Fruit fly (Drosophila melanogaster) whole organism, adult: ENCODE data around the gene CG14352.

Experiments used
- CG14711 ChIP-seq: fragments of 200-800 bp; sonication (Bioruptor generic); optimal IDR thresholded peaks from 2 replicates; lab custom pipeline; 2018; ENCODE audit warnings: missing biosample characterization, mild to moderate bottlenecking, missing genetic modification characterization, moderate library complexity
- CG33017 ChIP-seq: fragments of 200-800 bp; sonication (Bioruptor generic); optimal IDR thresholded peaks from 2 replicates; lab custom pipeline; 2018; ENCODE audit warnings: missing biosample characterization, mild to moderate bottlenecking, missing genetic modification characterization, moderate library complexity
- CG5204 ChIP-seq: fragments of 200-800 bp; sonication (Bioruptor generic); optimal IDR thresholded peaks from 2 replicates; lab custom pipeline; 2016; ENCODE audit warnings: missing biosample characterization, missing genetic modification characterization
- CG7045 ChIP-seq: fragments of 200-800 bp; sonication (Bioruptor generic); optimal IDR thresholded peaks from 2 replicates; lab custom pipeline; 2017; ENCODE audit warnings: missing biosample characterization, mild to moderate bottlenecking, missing genetic modification characterization
- Clk ChIP-seq: fragments of 200-800 bp; sonication (Bioruptor generic); optimal IDR thresholded peaks from 2 replicates; lab custom pipeline; 2017; ENCODE audit warnings: missing biosample characterization, missing genetic modification characterization
- Hr96 ChIP-seq: fragments of 200-800 bp; sonication (Bioruptor generic); optimal IDR thresholded peaks from 2 replicates; lab custom pipeline; 2016; ENCODE audit warnings: missing biosample characterization, missing genetic modification characterization
- bab1 ChIP-seq: fragments of 200-800 bp; sonication (Bioruptor generic); optimal IDR thresholded peaks from 3 replicates; lab custom pipeline; 2019; ENCODE audit warnings: missing biosample characterization, mild to moderate bottlenecking, missing genetic modification characterization, moderate library complexity
- cic ChIP-seq: fragments of 200-800 bp; sonication (Bioruptor generic); optimal IDR thresholded peaks from 2 replicates; lab custom pipeline; 2017; ENCODE audit warnings: missing biosample characterization, mild to moderate bottlenecking, missing genetic modification characterization, moderate library complexity
- ovo ChIP-seq: fragments of 200-800 bp; sonication (Bioruptor generic); optimal IDR thresholded peaks from 2 replicates; lab custom pipeline; 2016; ENCODE audit warnings: missing biosample characterization, missing genetic modification characterization
- tj ChIP-seq: fragments of 200-800 bp; sonication (Bioruptor generic); optimal IDR thresholded peaks from 3 replicates; lab custom pipeline; 2017; ENCODE audit warnings: missing biosample characterization, mild to moderate bottlenecking, missing genetic modification characterization, moderate library complexity
- toe ChIP-seq: fragments of 200-800 bp; sonication (Bioruptor generic); optimal IDR thresholded peaks from 2 replicates; lab custom pipeline; 2016; ENCODE audit warnings: missing biosample characterization, missing genetic modification characterization

dm6 chr2L:1651889-1652288, 40.7 kb downstream of the CG14352 start:
- no peak for TF ChIP-seq CG33017 (tag; lab: Kevin White, UChicago)
- TF ChIP-seq CG5204 = no peak
- no peak for TF ChIP-seq cic (GFP tag; lab: Kevin White, UChicago)
- TF ChIP-seq Hr96 = no peak
- TF ChIP-seq ovo (GFP tag; lab: Kevin White, UChicago) = no peak
- TF ChIP-seq CG7045 (GFP tag; lab: Kevin White, UChicago) = no peak
- TF ChIP-seq tj (GFP tag; lab: Kevin White, UChicago) = no peak
- no peak for TF ChIP-seq CG14711
- no peak for TF ChIP-seq bab1
- TF ChIP-seq toe (GFP tag; lab: Kevin White, UChicago) = no peak
- TF ChIP-seq Clk (GFP tag; lab: Kevin White, UChicago) = no peak
